Worm (Caenorhabditis elegans) whole organism, L1 larva: ENCODE results near the gene F32D8.14.

ENCODE experiments used
- C34B4.2 ChIP-seq: sonication (generic microtip); optimal IDR thresholded peaks from 2 replicates; lab custom pipeline; 2017; ENCODE audit warnings: mild to moderate bottlenecking, missing genetic modification characterization, missing compliant biosample characterization
- F16B12.6 ChIP-seq: fragments of 150-350 bp; optimal IDR thresholded peaks from 2 replicates; lab custom pipeline; 2014; ENCODE audit warnings: missing biosample characterization, missing genetic modification characterization
- aha-1 ChIP-seq: fragments of 150-350 bp; optimal IDR thresholded peaks from 2 replicates; lab custom pipeline; 2014; ENCODE audit warnings: missing biosample characterization, missing genetic modification characterization
- alr-1 ChIP-seq: fragments of 200-800 bp; sonication (Bioruptor generic); optimal IDR thresholded peaks from 2 replicates; lab custom pipeline; 2018; ENCODE audit warnings: borderline replicate concordance, mild to moderate bottlenecking, missing genetic modification characterization, missing compliant biosample characterization
- aly-2 ChIP-seq: fragments of 150-350 bp; optimal IDR thresholded peaks from 2 replicates; lab custom pipeline; 2014; ENCODE audit warnings: missing biosample characterization, missing genetic modification characterization
- blmp-1 ChIP-seq: fragments of 150-350 bp; optimal IDR thresholded peaks from 2 replicates; lab custom pipeline; 2014; ENCODE audit warnings: missing biosample characterization, missing genetic modification characterization
- ceh-8 ChIP-seq: fragments of 200-800 bp; sonication (Bioruptor generic); optimal IDR thresholded peaks from 2 replicates; lab custom pipeline; 2018; ENCODE audit warnings: mild to moderate bottlenecking, missing genetic modification characterization, moderate library complexity, missing compliant biosample characterization
- ceh-82 ChIP-seq, 3 experiments: fragments of 150-350 bp in 1 of 3; sonication (generic microtip) in 2 of 3; optimal IDR thresholded peaks; 2 replicates each; lab custom pipeline; 2014 to 2017; ENCODE audit warnings: missing biosample characterization in 3 of 3, missing genetic modification characterization in 3 of 3
- ceh-88 ChIP-seq: fragments of 200-800 bp; sonication (Bioruptor generic); IDR thresholded peaks from 2 replicates; pipeline ENCODE4 v1.3.6; 2022; ENCODE audit warnings: missing genetic modification characterization, missing compliant biosample characterization
- dpl-1 ChIP-seq, 3 experiments: fragments of 150-350 bp in 2 of 3; sonication (generic microtip) in 1 of 3; optimal IDR thresholded peaks; 2 replicates each; lab custom pipeline; 2014 to 2017; ENCODE audit warnings: missing biosample characterization in 3 of 3, missing genetic modification characterization in 3 of 3, missing genetic modification reagents in 3 of 3
- dsc-1 ChIP-seq: sonication (generic microtip); optimal IDR thresholded peaks from 2 replicates; lab custom pipeline; 2016; ENCODE audit warnings: mild to moderate bottlenecking, missing genetic modification characterization, missing compliant biosample characterization
- efl-1 ChIP-seq, 4 experiments: fragments of 150-350 bp; optimal IDR thresholded peaks in 3 of 4; peaks in 1 of 4; 1 replicate in 1 of 4; 2 replicates in 3 of 4; lab custom pipeline; 2014; ENCODE audit warnings: missing biosample characterization in 2 of 4, missing genetic modification characterization in 2 of 4, missing genetic modification reagents in 2 of 4
- efl-3 ChIP-seq: fragments of 200-800 bp; sonication (Bioruptor generic); optimal IDR thresholded peaks from 2 replicates; lab custom pipeline; 2018; ENCODE audit warnings: mild to moderate bottlenecking, missing genetic modification characterization, missing compliant biosample characterization
- egl-13 ChIP-seq: sonication (generic microtip); optimal IDR thresholded peaks from 2 replicates; lab custom pipeline; 2016; ENCODE audit warnings: missing genotype, missing genetic modification reagents, missing genetic modification characterization, missing compliant biosample characterization
- egl-27 ChIP-seq, 2 experiments: fragments of 150-350 bp in 1 of 2; sonication (generic microtip); optimal IDR thresholded peaks; 3 replicates each; lab custom pipeline; 2017 to 2018; ENCODE audit warnings: missing biosample characterization in 2 of 2, missing genetic modification characterization in 2 of 2, missing genetic modification reagents in 2 of 2
- elt-2 ChIP-seq: sonication (generic microtip); optimal IDR thresholded peaks from 2 replicates; lab custom pipeline; 2016; ENCODE audit warnings: missing genetic modification characterization, mild to moderate bottlenecking, inconsistent platforms, missing compliant biosample characterization, missing genetic modification reagents
- elt-3 ChIP-seq, 6 experiments: fragments of 150-350 bp in 1 of 6; sonication (generic microtip); optimal IDR thresholded peaks; 2 replicates each; lab custom pipeline; 2017 to 2018; ENCODE audit warnings: missing biosample characterization in 6 of 6, missing genetic modification characterization in 6 of 6, inconsistent platforms in 1 of 6
- ets-5 ChIP-seq: fragments of 200-800 bp; sonication (Bioruptor generic); IDR thresholded peaks from 2 replicates; pipeline ENCODE4 v1.3.6; 2022; ENCODE audit warnings: missing genetic modification characterization, missing compliant biosample characterization
- fkh-10 ChIP-seq: sonication (generic microtip); optimal IDR thresholded peaks from 2 replicates; lab custom pipeline; 2017; ENCODE audit warnings: missing biosample characterization, missing genetic modification reagents, missing genetic modification characterization
- fkh-4 ChIP-seq: sonication (generic microtip); optimal IDR thresholded peaks from 2 replicates; lab custom pipeline; 2016; ENCODE audit warnings: missing compliant biosample characterization, missing genetic modification characterization, borderline replicate concordance
- fos-1 ChIP-seq: fragments of 150-350 bp; optimal IDR thresholded peaks from 2 replicates; lab custom pipeline; 2014; ENCODE audit warnings: missing biosample characterization, missing genetic modification characterization
- grh-1 ChIP-seq: fragments of 200-800 bp; sonication (Bioruptor generic); IDR thresholded peaks from 2 replicates; pipeline ENCODE4 v1.3.6; 2022; ENCODE audit warnings: missing genetic modification reagents, missing genetic modification characterization, missing compliant biosample characterization
- hlh-4 ChIP-seq: sonication (generic microtip); optimal IDR thresholded peaks from 2 replicates; lab custom pipeline; 2016; ENCODE audit warnings: mild to moderate bottlenecking, missing genetic modification characterization, missing compliant biosample characterization
- hpl-2 ChIP-seq: fragments of 150-350 bp; optimal IDR thresholded peaks from 2 replicates; lab custom pipeline; 2014; ENCODE audit warnings: missing biosample characterization, missing genetic modification reagents, missing genetic modification characterization
- lin-13 ChIP-seq: fragments of 150-350 bp; optimal IDR thresholded peaks from 2 replicates; lab custom pipeline; 2014; ENCODE audit warnings: missing biosample characterization, missing genetic modification reagents, missing genetic modification characterization
- lin-15B ChIP-seq: fragments of 150-350 bp; sonication (generic microtip); optimal IDR thresholded peaks from 3 replicates; lab custom pipeline; 2014; ENCODE audit warnings: missing biosample characterization, missing genetic modification characterization
- lin-35 ChIP-seq, 2 experiments: fragments of 150-350 bp; optimal IDR thresholded peaks; 2 replicates each; lab custom pipeline; 2014; ENCODE audit warnings: missing biosample characterization in 2 of 2, missing genetic modification characterization in 2 of 2, missing genetic modification reagents in 2 of 2
- lir-3 ChIP-seq: sonication (generic microtip); optimal IDR thresholded peaks from 2 replicates; lab custom pipeline; 2016; ENCODE audit warnings: mild to moderate bottlenecking, missing genetic modification characterization, moderate library complexity, missing compliant biosample characterization; ENCODE audit not compliant: poor library complexity
- nhr-11 ChIP-seq: fragments of 150-350 bp; optimal IDR thresholded peaks from 2 replicates; lab custom pipeline; 2014; ENCODE audit warnings: missing biosample characterization, missing genetic modification characterization
- nhr-12 ChIP-seq: sonication (generic microtip); optimal IDR thresholded peaks from 2 replicates; lab custom pipeline; 2017; ENCODE audit warnings: missing biosample characterization, missing genetic modification characterization
- nhr-19 ChIP-seq: fragments of 200-800 bp; sonication (Bioruptor generic); conservative IDR thresholded peaks from 2 replicates; pipeline ENCODE4 v1.3.6; 2022; ENCODE audit warnings: missing genetic modification characterization, missing compliant biosample characterization
- nhr-20 ChIP-seq: sonication (generic microtip); optimal IDR thresholded peaks from 2 replicates; lab custom pipeline; 2016; ENCODE audit warnings: mild to moderate bottlenecking, missing genetic modification characterization, missing compliant biosample characterization
- nhr-237 ChIP-seq: fragments of 150-350 bp; optimal IDR thresholded peaks from 2 replicates; lab custom pipeline; 2014; ENCODE audit warnings: missing biosample characterization, missing genetic modification characterization
- nhr-47 ChIP-seq: sonication (generic microtip); optimal IDR thresholded peaks from 2 replicates; lab custom pipeline; 2016; ENCODE audit warnings: mild to moderate bottlenecking, missing genetic modification characterization, moderate library complexity, missing compliant biosample characterization
- nhr-76 ChIP-seq: sonication (generic microtip); optimal IDR thresholded peaks from 2 replicates; lab custom pipeline; 2017; ENCODE audit warnings: missing biosample characterization, missing genetic modification characterization
- nhr-77 ChIP-seq: fragments of 150-350 bp; optimal IDR thresholded peaks from 2 replicates; lab custom pipeline; 2014; ENCODE audit warnings: missing biosample characterization, missing genetic modification characterization
- nhr-90 ChIP-seq: sonication (generic microtip); optimal IDR thresholded peaks from 2 replicates; lab custom pipeline; 2016; ENCODE audit warnings: mild to moderate bottlenecking, missing genetic modification characterization, missing compliant biosample characterization; ENCODE audit not compliant: poor library complexity
- pax-3 ChIP-seq: fragments of 200-800 bp; sonication (Bioruptor generic); optimal IDR thresholded peaks from 2 replicates; lab custom pipeline; 2018; ENCODE audit warnings: mild to moderate bottlenecking, missing genetic modification characterization, moderate library complexity, missing compliant biosample characterization
- pqm-1 ChIP-seq: sonication (generic microtip); optimal IDR thresholded peaks from 3 replicates; lab custom pipeline; 2017; ENCODE audit warnings: missing biosample characterization, missing genetic modification characterization
- rnt-1 ChIP-seq: sonication (generic microtip); optimal IDR thresholded peaks from 2 replicates; lab custom pipeline; 2016; ENCODE audit warnings: mild to moderate bottlenecking, missing genetic modification characterization, moderate library complexity, missing compliant biosample characterization
- snpc-4 ChIP-seq: fragments of 150-350 bp; optimal IDR thresholded peaks from 2 replicates; lab custom pipeline; 2014; ENCODE audit warnings: missing biosample characterization, missing genetic modification characterization
- snu-23 ChIP-seq: sonication (generic microtip); optimal IDR thresholded peaks from 2 replicates; lab custom pipeline; 2016; ENCODE audit warnings: missing genetic modification characterization, missing compliant biosample characterization
- sup-37 ChIP-seq: fragments of 200-800 bp; sonication (Bioruptor generic); optimal IDR thresholded peaks from 2 replicates; lab custom pipeline; 2018; ENCODE audit warnings: mild to moderate bottlenecking, missing genetic modification characterization, missing compliant biosample characterization
- swsn-7 ChIP-seq: sonication (generic microtip); optimal IDR thresholded peaks from 2 replicates; lab custom pipeline; 2016; ENCODE audit warnings: missing genetic modification characterization, missing compliant biosample characterization
- tbx-2 ChIP-seq: sonication (generic microtip); optimal IDR thresholded peaks from 2 replicates; lab custom pipeline; 2016; ENCODE audit warnings: missing genetic modification characterization, missing compliant biosample characterization
- unc-130 ChIP-seq: fragments of 150-350 bp; optimal IDR thresholded peaks from 2 replicates; lab custom pipeline; 2017; ENCODE audit warnings: missing biosample characterization, missing genetic modification characterization, inconsistent platforms
- unc-62 ChIP-seq: fragments of 150-350 bp; optimal IDR thresholded peaks from 2 replicates; lab custom pipeline; 2014; ENCODE audit warnings: missing biosample characterization, missing genetic modification reagents, missing genetic modification characterization
- unc-86 ChIP-seq: sonication (generic microtip); optimal IDR thresholded peaks from 2 replicates; lab custom pipeline; 2016; ENCODE audit warnings: missing genetic modification characterization, missing compliant biosample characterization
- unc-98 ChIP-seq: fragments of 200-800 bp; sonication (Bioruptor generic); IDR thresholded peaks from 2 replicates; pipeline ENCODE4 v1.3.6; 2022; ENCODE audit warnings: missing genetic modification characterization, missing compliant biosample characterization
- zag-1 ChIP-seq: fragments of 150-350 bp; optimal IDR thresholded peaks from 2 replicates; lab custom pipeline; 2014; ENCODE audit warnings: missing biosample characterization, missing genetic modification characterization
- zip-4 ChIP-seq: fragments of 200-800 bp; sonication (Bioruptor generic); optimal IDR thresholded peaks from 2 replicates; lab custom pipeline; 2018; ENCODE audit warnings: mild to moderate bottlenecking, missing genetic modification characterization, moderate library complexity, missing compliant biosample characterization
- ztf-4 ChIP-seq: fragments of 150-350 bp; optimal IDR thresholded peaks from 2 replicates; lab custom pipeline; 2014; ENCODE audit warnings: missing biosample characterization, missing genetic modification characterization

The F32D8.14 gene

DNA sequence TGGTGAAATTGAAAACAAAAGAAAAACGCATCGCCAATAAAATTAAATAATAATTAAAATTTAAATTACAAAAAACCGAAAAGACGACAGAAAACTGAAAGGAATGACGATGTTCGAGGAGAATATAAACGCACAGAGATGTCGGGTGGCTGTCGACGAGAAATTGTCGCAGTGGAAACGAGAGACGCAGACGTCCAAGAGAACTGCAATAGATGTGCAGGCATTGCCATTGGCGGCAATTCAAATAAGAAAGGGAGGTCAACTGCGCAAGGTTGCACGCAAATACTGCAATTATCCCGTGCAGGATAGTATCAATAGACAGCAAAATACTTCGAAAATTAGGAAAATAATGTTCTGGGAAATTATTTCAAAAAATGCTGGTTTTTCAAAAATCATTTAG lies 2.6 kb upstream of the F32D8.14 start:
- TF ChIP-seq unc-130: peak; percentile 99
- TF ChIP-seq nhr-76 (tag; lab: Kevin White, UChicago): peak; percentile 99
- TF ChIP-seq nhr-12 (tag; lab: Kevin White, UChicago): peak; percentile 31
- TF ChIP-seq egl-13 (tag; lab: Kevin White, UChicago): peak; percentile 98
- TF ChIP-seq unc-86 (tag; lab: Kevin White, UChicago): peak; percentile 99
- peak; percentile 97 for TF ChIP-seq fos-1 (tag; lab: Kevin White, UChicago)
- peak; percentile 99 for TF ChIP-seq snu-23
- TF ChIP-seq tbx-2 (tag; lab: Kevin White, UChicago): peak; percentile 99
- peak; percentile 100 for TF ChIP-seq lin-35 (GFP tag; optimal IDR thresholded peaks at IDR 0.05; lab: Kevin White, UChicago)
- TF ChIP-seq grh-1 (GFP tag; lab: Robert Waterston, UW): peak; percentile 99
- peak; percentile 54 for TF ChIP-seq unc-62 (GFP tag; lab: Kevin White, UChicago)
- TF ChIP-seq blmp-1 (tag; lab: Kevin White, UChicago): peak; percentile 92
- peak; percentile 99 for TF ChIP-seq nhr-19 (GFP tag; lab: Robert Waterston, UW)
- peak; percentile 83 to 87 for TF ChIP-seq egl-27 (tag; optimal IDR thresholded peaks at IDR 0.05; lab: Kevin White, UChicago)
- peak; percentile 98 for TF ChIP-seq efl-3
- peak; percentile 94 for TF ChIP-seq zag-1
- TF ChIP-seq unc-98 (GFP tag; lab: Robert Waterston, UW): peak; percentile 61; the same call in 1 of the 2 replicates
- peak; percentile 97 for TF ChIP-seq aha-1 (tag; lab: Kevin White, UChicago)
- TF ChIP-seq alr-1 (tag; lab: Kevin White, UChicago): no peak
- peak; percentile 94 for TF ChIP-seq lir-3
- peak; percentile 100 for TF ChIP-seq efl-1 (optimal IDR thresholded peaks at IDR 0.05; lab: Kevin White, UChicago)
- TF ChIP-seq efl-1 (GFP tag; optimal IDR thresholded peaks at IDR 0.05 in 1 of 2; lab: Kevin White, UChicago): peak; percentile 100
- TF ChIP-seq rnt-1 (tag; lab: Kevin White, UChicago): peak; percentile 100
- TF ChIP-seq pax-3 (tag; lab: Kevin White, UChicago): peak; percentile 99
- TF ChIP-seq ets-5: no peak
- peak; percentile 99 for TF ChIP-seq lin-13 (GFP tag; lab: Kevin White, UChicago)
- TF ChIP-seq ceh-88 (GFP tag; lab: Robert Waterston, UW): peak; percentile 96
- peak; percentile 71 for TF ChIP-seq F16B12.6
- peak; percentile 99 for TF ChIP-seq nhr-11 (tag; lab: Kevin White, UChicago)
- peak; percentile 97 for TF ChIP-seq sup-37 (GFP tag; lab: Kevin White, UChicago)
- peak; percentile 98 for TF ChIP-seq ceh-8 (GFP tag; lab: Kevin White, UChicago)
- peak; percentile 98 for TF ChIP-seq lin-15B
- TF ChIP-seq elt-3 (tag; optimal IDR thresholded peaks at IDR 0.05; lab: Kevin White, UChicago): peak in 5 of 6 experiments; percentile 91 to 99 (median 98)
- peak; percentile 99 for TF ChIP-seq swsn-7 (tag; lab: Kevin White, UChicago)
- peak; percentile 99 for TF ChIP-seq dsc-1 (tag; lab: Kevin White, UChicago)
- TF ChIP-seq ztf-4 (tag; lab: Kevin White, UChicago): peak; percentile 96
- peak; percentile 84 for TF ChIP-seq hpl-2 (GFP tag; lab: Kevin White, UChicago)
- peak; percentile 94 for TF ChIP-seq zip-4 (GFP tag; lab: Kevin White, UChicago)
- peak; percentile 88 for TF ChIP-seq fkh-4 (tag; lab: Kevin White, UChicago)
- peak; percentile 97 for TF ChIP-seq nhr-77 (tag; lab: Kevin White, UChicago)
- peak; percentile 100 for TF ChIP-seq dpl-1 (GFP tag; optimal IDR thresholded peaks at IDR 0.05; lab: Kevin White, UChicago)
- TF ChIP-seq aly-2 (tag; lab: Kevin White, UChicago): peak; percentile 92
- TF ChIP-seq nhr-90 (tag; lab: Kevin White, UChicago): peak; percentile 99
- peak; percentile 93 for TF ChIP-seq snpc-4 (tag; lab: Kevin White, UChicago)
- peak; percentile 99 for TF ChIP-seq nhr-20 (tag; lab: Kevin White, UChicago)
- peak; percentile 70 for TF ChIP-seq hlh-4
- TF ChIP-seq nhr-237 (tag; lab: Kevin White, UChicago): peak; percentile 94
- peak; percentile 96 for TF ChIP-seq fkh-10 (GFP tag; lab: Kevin White, UChicago)
- peak; percentile 97 for TF ChIP-seq elt-2 (tag; lab: Kevin White, UChicago)
- TF ChIP-seq C34B4.2 (tag; lab: Kevin White, UChicago): peak; percentile 94
- TF ChIP-seq ceh-82 (tag; optimal IDR thresholded peaks at IDR 0.05; lab: Kevin White, UChicago): peak; percentile 98 to 99 (median 98)
- TF ChIP-seq nhr-47 (tag; lab: Kevin White, UChicago): peak; percentile 99
- no peak for TF ChIP-seq pqm-1 (tag; lab: Kevin White, UChicago)
